Worm (Caenorhabditis elegans): ENCODE results near the gene sodh-2.

sodh-2 gene

DNA sequence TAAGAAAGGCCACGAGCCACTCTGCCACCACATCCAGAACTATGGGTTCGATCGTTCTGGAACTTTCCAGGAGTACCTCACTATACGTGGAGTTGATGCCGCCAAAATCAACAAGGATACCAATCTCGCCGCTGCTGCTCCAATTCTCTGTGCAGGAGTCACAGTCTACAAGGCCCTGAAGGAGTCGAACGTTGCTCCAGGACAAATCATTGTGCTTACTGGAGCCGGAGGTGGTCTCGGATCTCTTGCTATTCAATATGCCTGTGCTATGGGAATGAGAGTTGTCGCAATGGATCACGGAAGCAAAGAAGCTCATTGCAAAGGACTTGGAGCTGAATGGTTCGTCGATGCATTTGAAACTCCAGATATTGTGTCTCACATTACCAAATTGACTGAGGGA, 2.4 kb downstream of the sodh-2 start:
- TF ChIP-seq aly-1 (tag; optimal IDR thresholded peaks at IDR 0.05): no peak
- TF ChIP-seq tra-4 (tag; optimal IDR thresholded peaks at IDR 0.05): no peak
- no peak for TF ChIP-seq scrt-1 (GFP tag; IDR thresholded peaks at IDR 0.05)
- TF ChIP-seq ceh-13 (GFP tag; optimal IDR thresholded peaks at IDR 0.05): no peak

DNA sequence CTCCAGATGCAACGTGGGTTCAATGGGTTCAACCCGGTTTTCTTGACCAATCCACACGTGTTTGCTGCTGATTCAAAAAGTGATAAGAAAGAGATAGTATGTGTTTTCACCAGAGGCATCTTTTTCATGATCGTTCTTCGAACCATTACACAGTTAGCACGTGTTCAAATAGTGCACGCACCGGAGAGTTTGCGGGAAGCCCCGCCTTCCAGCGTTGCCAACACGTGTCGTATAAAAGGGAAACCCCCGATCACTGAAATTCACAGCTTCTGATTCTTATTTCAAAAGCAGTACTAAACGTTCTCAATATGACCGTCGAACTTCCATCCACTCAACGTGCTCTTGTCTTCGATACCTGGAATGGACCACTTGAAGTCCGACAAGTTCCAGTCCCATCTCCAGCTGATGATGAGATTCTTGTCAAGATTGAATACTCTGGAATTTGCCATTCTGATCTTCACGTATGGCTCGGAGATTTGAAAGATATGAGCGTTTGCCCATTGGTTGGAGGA, 3.0 kb downstream of the sodh-2 start, which contains the start of gene adh-1:
Gene adh-1 (plus strand): TSS at position 261 of the 512 bp plus-strand sequence.
- TF ChIP-seq hnd-1 (tag; optimal IDR thresholded peaks at IDR 0.05) (no peak), aly-1 (tag; optimal IDR thresholded peaks at IDR 0.05) (no peak), B0310.2 (tag; optimal IDR thresholded peaks at IDR 0.05) (no peak), sea-1 (GFP tag; conservative IDR thresholded peaks at IDR 0.05) (no peak), tbx-11 (GFP tag; IDR thresholded peaks at IDR 0.05) (no peak), ets-7 (tag; optimal IDR thresholded peaks at IDR 0.05) (no peak), scrt-1 (GFP tag; IDR thresholded peaks at IDR 0.05) (no peak), flt-1 (GFP tag; IDR thresholded peaks at IDR 0.05) (no peak), tra-4 (tag; optimal IDR thresholded peaks at IDR 0.05) (no peak), hmg-4 (GFP tag; optimal IDR thresholded peaks at IDR 0.05) (no peak), F13C5.2 (tag; optimal IDR thresholded peaks at IDR 0.05) (no peak), tbx-37 (GFP tag; conservative IDR thresholded peaks at IDR 0.05) (no peak), ceh-36 (tag; optimal IDR thresholded peaks at IDR 0.05) (no peak), ceh-13 (GFP tag; optimal IDR thresholded peaks at IDR 0.05) (no peak)

DNA sequence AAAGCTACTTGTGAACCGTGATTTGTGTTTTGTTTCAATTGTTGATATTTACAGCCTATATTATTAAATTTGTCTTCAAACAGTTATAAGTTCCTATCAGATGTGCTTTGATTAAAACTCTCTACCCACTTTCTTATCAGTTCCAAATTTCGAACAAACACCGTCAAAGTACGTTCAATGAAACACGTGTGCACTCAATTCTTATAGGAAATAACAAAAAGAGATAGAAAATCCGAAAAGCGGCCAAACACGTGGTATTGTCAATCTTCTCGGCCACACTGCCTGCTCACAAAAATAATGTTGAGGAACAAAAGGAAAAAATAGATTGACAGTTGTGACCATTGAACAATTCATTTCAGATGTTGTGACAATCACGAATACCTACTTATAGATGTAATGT, 5.1 kb downstream of the sodh-2 start:
- TF ChIP-seq hmbx-1 (tag; optimal IDR thresholded peaks at IDR 0.05): no peak
- TF ChIP-seq tra-4 (tag; optimal IDR thresholded peaks at IDR 0.05): no peak
- no peak for TF ChIP-seq tbx-37 (GFP tag; conservative IDR thresholded peaks at IDR 0.05)
- TF ChIP-seq tbx-11 (GFP tag; IDR thresholded peaks at IDR 0.05): no peak
- TF ChIP-seq ama-1 (optimal IDR thresholded peaks at IDR 0.05): no peak
- no peak for TF ChIP-seq aly-1 (tag; optimal IDR thresholded peaks at IDR 0.05)
- no peak for TF ChIP-seq ceh-13 (GFP tag; optimal IDR thresholded peaks at IDR 0.05)
- no peak for TF ChIP-seq ets-7 (tag; optimal IDR thresholded peaks at IDR 0.05)

DNA sequence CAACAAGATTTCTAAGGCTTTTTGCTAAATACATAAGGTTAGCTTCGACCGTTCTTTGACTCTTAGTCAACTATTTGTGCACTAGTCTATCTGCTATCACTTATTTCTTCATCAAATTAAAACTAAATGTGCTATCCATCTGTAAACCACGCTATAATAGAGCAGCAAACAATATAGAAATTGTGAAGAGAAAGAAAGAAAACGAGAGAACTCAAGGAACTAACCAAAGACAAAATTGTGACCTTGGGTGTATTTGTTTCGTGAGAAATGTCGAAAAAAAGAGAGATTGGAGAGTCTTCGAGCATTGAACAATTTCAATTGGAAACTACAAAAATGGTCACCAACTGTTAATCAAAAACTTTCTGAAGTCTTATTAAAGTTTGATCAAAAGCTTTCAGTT, 6.0 kb downstream of the sodh-2 start:
- TF ChIP-seq hmbx-1 (tag; optimal IDR thresholded peaks at IDR 0.05) (no peak), hmg-4 (GFP tag; optimal IDR thresholded peaks at IDR 0.05) (no peak), ceh-13 (GFP tag; optimal IDR thresholded peaks at IDR 0.05) (no peak)

DNA sequence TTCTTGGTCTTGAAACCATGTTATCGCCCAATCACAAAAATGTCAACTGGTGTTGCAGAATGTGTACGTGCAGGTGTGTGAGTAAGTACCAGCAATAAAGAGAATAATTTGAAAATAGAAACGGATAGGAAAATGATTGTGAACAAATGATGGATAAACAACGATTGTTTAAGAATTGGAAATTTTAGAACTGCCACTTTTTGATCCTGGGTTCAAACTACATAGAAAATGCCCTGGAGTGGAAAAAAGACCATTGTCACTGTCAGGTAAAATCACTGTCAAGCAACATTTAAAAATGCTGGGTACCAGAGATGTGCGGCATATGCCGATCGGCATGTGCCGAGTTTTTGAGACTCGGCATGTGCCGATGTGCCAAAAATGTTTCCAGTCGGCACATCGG, 7.8 kb downstream of the sodh-2 start:
- TF ChIP-seq sea-1 (GFP tag; conservative IDR thresholded peaks at IDR 0.05) (no peak), ceh-13 (GFP tag; optimal IDR thresholded peaks at IDR 0.05) (no peak)

DNA sequence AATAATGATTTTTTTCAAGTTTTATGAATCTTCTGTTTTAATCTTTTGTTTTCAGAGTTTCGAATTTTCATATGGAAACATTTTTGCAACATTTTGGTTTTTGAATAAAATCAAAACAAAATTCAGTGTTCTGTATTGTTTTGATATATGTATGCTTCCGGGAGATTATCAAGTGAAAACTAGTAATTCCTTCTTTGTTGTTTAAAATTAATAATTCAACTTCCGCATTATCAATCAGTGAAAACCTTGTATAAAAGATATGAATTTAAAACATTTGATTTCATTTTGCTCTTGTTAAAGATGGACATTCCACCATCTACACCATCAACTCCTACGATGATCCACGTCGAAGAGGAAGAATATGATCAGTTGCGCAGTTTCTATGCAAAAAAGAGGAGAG, 11.3 kb downstream of the sodh-2 start, which contains the start of gene sulp-5:
Gene sulp-5 (plus strand): TSS at position 301 of the 400 bp plus-strand sequence.
- no peak for TF ChIP-seq hmg-4 (GFP tag; optimal IDR thresholded peaks at IDR 0.05)
- no peak for TF ChIP-seq ceh-13 (GFP tag; optimal IDR thresholded peaks at IDR 0.05)
- TF ChIP-seq ama-1 (optimal IDR thresholded peaks at IDR 0.05): no peak
- no peak for TF ChIP-seq hmbx-1 (tag; optimal IDR thresholded peaks at IDR 0.05)
- no peak for TF ChIP-seq aly-1 (tag; optimal IDR thresholded peaks at IDR 0.05)
- TF ChIP-seq ets-7 (tag; optimal IDR thresholded peaks at IDR 0.05): no peak

DNA sequence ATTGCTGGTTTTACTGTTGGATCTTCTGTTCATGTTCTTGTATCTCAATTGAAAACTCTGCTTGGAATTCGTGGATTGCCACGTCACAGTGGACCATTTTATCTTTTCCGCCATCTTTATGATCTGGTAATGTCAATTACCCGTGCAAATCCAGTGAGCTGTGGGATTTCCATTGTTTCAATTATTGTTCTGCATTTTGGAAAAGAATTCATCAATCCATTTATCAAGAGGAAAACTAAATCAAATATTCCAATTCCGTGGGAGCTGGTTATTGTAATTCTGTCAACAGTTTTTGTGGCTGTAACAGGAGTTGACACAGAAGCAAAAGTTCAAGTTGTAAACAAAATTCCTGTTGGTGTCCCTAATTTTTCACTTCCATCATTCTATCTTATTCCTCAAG, 14.4 kb downstream of the sodh-2 start:
- TF ChIP-seq pes-1 (GFP tag; IDR thresholded peaks at IDR 0.05): no peak
- no peak for TF ChIP-seq ceh-13 (GFP tag; optimal IDR thresholded peaks at IDR 0.05)
- TF ChIP-seq hmg-4 (GFP tag; optimal IDR thresholded peaks at IDR 0.05): no peak
- TF ChIP-seq tbx-11 (GFP tag; IDR thresholded peaks at IDR 0.05): no peak
- no peak for TF ChIP-seq ama-1 (optimal IDR thresholded peaks at IDR 0.05)
- TF ChIP-seq ceh-36 (tag; optimal IDR thresholded peaks at IDR 0.05): no peak
- no peak for TF ChIP-seq scrt-1 (GFP tag; IDR thresholded peaks at IDR 0.05)
- no peak for TF ChIP-seq ets-7 (tag; optimal IDR thresholded peaks at IDR 0.05)
- TF ChIP-seq flt-1 (GFP tag; IDR thresholded peaks at IDR 0.05): no peak
- no peak for TF ChIP-seq hmbx-1 (tag; optimal IDR thresholded peaks at IDR 0.05)
- TF ChIP-seq hnd-1 (tag; optimal IDR thresholded peaks at IDR 0.05): no peak
- TF ChIP-seq sea-1 (GFP tag; conservative IDR thresholded peaks at IDR 0.05): no peak
- no peak for TF ChIP-seq aly-1 (tag; optimal IDR thresholded peaks at IDR 0.05)
- TF ChIP-seq tra-4 (tag; optimal IDR thresholded peaks at IDR 0.05): no peak
- no peak for TF ChIP-seq tbx-37 (GFP tag; conservative IDR thresholded peaks at IDR 0.05)
- TF ChIP-seq F13C5.2 (tag; optimal IDR thresholded peaks at IDR 0.05): no peak
- TF ChIP-seq B0310.2 (tag; optimal IDR thresholded peaks at IDR 0.05): no peak

DNA sequence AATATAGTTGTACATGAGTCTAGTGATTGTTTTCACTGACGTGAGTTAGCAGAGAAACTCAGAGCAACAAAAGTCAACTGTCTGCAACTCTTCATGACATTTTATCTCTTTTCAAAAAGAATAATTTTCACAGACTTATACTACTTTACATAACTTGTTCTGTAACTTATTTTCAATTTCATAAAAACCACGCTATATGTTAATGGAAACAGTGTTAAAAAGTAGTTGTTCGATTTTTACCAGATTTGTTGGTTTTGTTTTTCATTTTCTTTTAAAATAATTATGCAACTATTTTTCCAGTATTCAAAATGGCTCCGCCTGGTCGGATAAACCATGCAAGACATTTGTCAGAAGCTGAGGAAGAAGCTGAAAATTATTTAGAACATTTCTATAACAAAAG, 16.0 kb downstream of the sodh-2 start, which contains the start of gene sulp-4:
Gene sulp-4 (plus strand): TSS at position 301 of the 400 bp plus-strand sequence.
- no peak for TF ChIP-seq ama-1 (optimal IDR thresholded peaks at IDR 0.05)
- TF ChIP-seq hnd-1 (tag; optimal IDR thresholded peaks at IDR 0.05): no peak
- no peak for TF ChIP-seq ets-7 (tag; optimal IDR thresholded peaks at IDR 0.05)
- no peak for TF ChIP-seq tra-4 (tag; optimal IDR thresholded peaks at IDR 0.05)
- no peak for TF ChIP-seq tbx-37 (GFP tag; conservative IDR thresholded peaks at IDR 0.05)

DNA sequence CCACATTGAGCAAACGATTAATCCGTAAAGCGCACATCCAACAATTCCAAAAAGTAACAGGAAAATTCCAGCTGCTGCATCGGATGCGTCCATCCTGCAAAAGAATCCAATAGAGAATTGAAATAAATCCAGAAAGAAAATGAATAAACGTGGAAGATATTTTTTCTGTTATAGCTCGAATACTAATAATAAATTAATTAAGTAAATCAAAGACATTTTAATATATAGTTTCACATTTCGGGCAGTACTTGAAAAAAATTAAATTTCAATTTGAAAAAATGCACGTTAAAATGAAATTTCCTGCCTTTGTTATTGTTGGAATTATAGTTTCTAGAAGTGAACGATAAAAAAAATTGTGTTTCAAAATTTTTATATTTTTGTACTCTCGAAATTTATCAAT, 22.9 kb downstream of the sodh-2 start, which contains the start of gene R13H4.7:
Gene R13H4.7 (minus strand): TSS at position 101 of the 400 bp plus-strand sequence.
- TF ChIP-seq hnd-1 (tag; optimal IDR thresholded peaks at IDR 0.05) (no peak), F13C5.2 (tag; optimal IDR thresholded peaks at IDR 0.05) (no peak), aly-1 (tag; optimal IDR thresholded peaks at IDR 0.05) (no peak), sea-1 (GFP tag; conservative IDR thresholded peaks at IDR 0.05) (no peak), tbx-37 (GFP tag; conservative IDR thresholded peaks at IDR 0.05) (no peak), scrt-1 (GFP tag; IDR thresholded peaks at IDR 0.05) (no peak), B0310.2 (tag; optimal IDR thresholded peaks at IDR 0.05) (no peak), flt-1 (GFP tag; IDR thresholded peaks at IDR 0.05) (no peak), ama-1 (optimal IDR thresholded peaks at IDR 0.05) (no peak), tbx-11 (GFP tag; IDR thresholded peaks at IDR 0.05) (no peak), pes-1 (GFP tag; IDR thresholded peaks at IDR 0.05) (no peak), hmg-4 (GFP tag; optimal IDR thresholded peaks at IDR 0.05) (no peak), tra-4 (tag; optimal IDR thresholded peaks at IDR 0.05) (no peak), ets-7 (tag; optimal IDR thresholded peaks at IDR 0.05) (no peak), ceh-13 (GFP tag; optimal IDR thresholded peaks at IDR 0.05) (no peak), hmbx-1 (tag; optimal IDR thresholded peaks at IDR 0.05) (no peak), ceh-36 (tag; optimal IDR thresholded peaks at IDR 0.05) (no peak)

Data from whole organism, early embryonic.